Worm (Caenorhabditis elegans) whole organism, midembryonic: ENCODE results near the gene F47C12.13.

Experiments
- T22C8.4 ChIP-seq: fragments of 200-800 bp; sonication (Bioruptor generic); IDR thresholded peaks from 2 replicates; pipeline ENCODE4 v1.3.6; 2022; ENCODE audit warnings: missing genetic modification characterization, missing compliant biosample characterization
- cog-1 ChIP-seq: sonication (generic microtip); optimal IDR thresholded peaks from 2 replicates; lab custom pipeline; 2016; ENCODE audit warnings: missing genetic modification characterization, missing compliant biosample characterization
- flt-1 ChIP-seq: fragments of 200-800 bp; sonication (Bioruptor generic); IDR thresholded peaks from 2 replicates; pipeline ENCODE4 v1.3.6; 2022; ENCODE audit warnings: missing genetic modification characterization, missing compliant biosample characterization
- klf-2 ChIP-seq: fragments of 200-800 bp; sonication (Bioruptor generic); conservative IDR thresholded peaks from 2 replicates; pipeline ENCODE4 v1.3.6; 2022; ENCODE audit warnings: missing genetic modification reagents, missing genetic modification characterization, missing compliant biosample characterization
- med-1 ChIP-seq: sonication (generic microtip); optimal IDR thresholded peaks from 2 replicates; lab custom pipeline; 2017; ENCODE audit warnings: missing genetic modification characterization, mild to moderate bottlenecking, missing compliant biosample characterization, antibody characterized with exemption, missing genetic modification reagents; ENCODE audit not compliant: insufficient read depth
- ref-1 ChIP-seq: fragments of 200-800 bp; sonication (Bioruptor generic); conservative IDR thresholded peaks from 2 replicates; pipeline ENCODE4 v1.3.6; 2022; ENCODE audit warnings: missing genetic modification reagents, missing genetic modification characterization, missing compliant biosample characterization
- ztf-23 ChIP-seq: fragments of 200-800 bp; sonication (Bioruptor generic); IDR thresholded peaks from 2 replicates; pipeline ENCODE4 v1.3.6; 2022; ENCODE audit warnings: missing genetic modification reagents, missing genetic modification characterization, missing compliant biosample characterization
- ztf-29 ChIP-seq: fragments of 200-800 bp; sonication (Bioruptor generic); IDR thresholded peaks from 2 replicates; pipeline ENCODE4 v1.3.6; 2022; ENCODE audit warnings: missing genetic modification reagents, missing genetic modification characterization, missing compliant biosample characterization

DNA sequence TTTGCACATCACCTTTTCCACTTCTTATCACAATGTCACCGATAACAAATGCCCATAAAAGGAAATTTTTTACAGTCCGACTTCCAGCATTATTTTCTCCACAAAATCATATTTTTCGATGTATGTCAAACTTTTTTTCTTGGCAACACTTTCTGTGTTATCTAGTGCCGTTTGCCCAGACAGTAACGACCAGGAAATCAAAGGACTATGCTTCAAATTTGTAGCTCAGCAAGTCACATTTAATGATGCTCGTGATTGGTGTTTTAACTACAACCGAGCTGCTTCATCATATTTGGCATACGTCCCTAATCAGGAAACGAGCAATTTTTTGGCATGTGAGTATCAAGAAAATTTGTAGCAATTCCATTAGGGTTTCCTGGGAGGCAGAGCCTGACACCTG, 30.7 kb downstream of the F47C12.13 start:
- TF ChIP-seq klf-2 (GFP tag; lab: Robert Waterston, UW) (no peak), med-1 (GFP tag; lab: Kevin White, UChicago) (no peak), flt-1 (GFP tag; lab: Robert Waterston, UW) (no peak), ztf-29 (GFP tag; lab: Robert Waterston, UW) (no peak), T22C8.4 (no peak), cog-1 (tag; lab: Kevin White, UChicago) (no peak), ztf-23 (GFP tag; lab: Robert Waterston, UW) (no peak), ref-1 (GFP tag; lab: Robert Waterston, UW) (no peak)
